Worm (Caenorhabditis elegans) whole organism, mixed stage, embryonic: ENCODE measurements around the gene vha-8.

ENCODE experiments used
- ces-1 ChIP-seq: fragments of 150-350 bp; optimal IDR thresholded peaks from 2 replicates; lab custom pipeline; 2014; ENCODE audit warnings: missing biosample characterization, missing genetic modification reagents, missing genetic modification characterization
- lin-13 ChIP-seq: fragments of 150-350 bp; optimal IDR thresholded peaks from 2 replicates; lab custom pipeline; 2014; ENCODE audit warnings: missing biosample characterization, missing genetic modification characterization
- lin-32 ChIP-seq: fragments of 200-800 bp; sonication (Bioruptor generic); optimal IDR thresholded peaks from 2 replicates; lab custom pipeline; 2018; ENCODE audit warnings: mild to moderate bottlenecking, missing genetic modification characterization, missing compliant biosample characterization
- mep-1 ChIP-seq: fragments of 150-350 bp; optimal IDR thresholded peaks from 2 replicates; lab custom pipeline; 2017; ENCODE audit warnings: missing biosample characterization, missing genetic modification reagents, missing genetic modification characterization, inconsistent platforms
- nhr-12 ChIP-seq: fragments of 150-350 bp; optimal IDR thresholded peaks from 2 replicates; lab custom pipeline; 2014; ENCODE audit warnings: missing biosample characterization, missing genetic modification characterization
- nhr-2 ChIP-seq: fragments of 150-350 bp; optimal IDR thresholded peaks from 2 replicates; lab custom pipeline; 2014; ENCODE audit warnings: missing biosample characterization, missing genetic modification characterization
- pha-4 ChIP-seq: fragments of 150-350 bp; optimal IDR thresholded peaks from 2 replicates; lab custom pipeline; 2018; ENCODE audit warnings: missing biosample characterization, missing genetic modification reagents, missing genetic modification characterization
- snpc-4 ChIP-seq: fragments of 150-350 bp; optimal IDR thresholded peaks from 2 replicates; lab custom pipeline; 2014; ENCODE audit warnings: missing biosample characterization, missing genetic modification characterization
- ztf-11 ChIP-seq: fragments of 150-350 bp; optimal IDR thresholded peaks from 2 replicates; lab custom pipeline; 2014; ENCODE audit warnings: missing biosample characterization, missing genetic modification characterization

DNA sequence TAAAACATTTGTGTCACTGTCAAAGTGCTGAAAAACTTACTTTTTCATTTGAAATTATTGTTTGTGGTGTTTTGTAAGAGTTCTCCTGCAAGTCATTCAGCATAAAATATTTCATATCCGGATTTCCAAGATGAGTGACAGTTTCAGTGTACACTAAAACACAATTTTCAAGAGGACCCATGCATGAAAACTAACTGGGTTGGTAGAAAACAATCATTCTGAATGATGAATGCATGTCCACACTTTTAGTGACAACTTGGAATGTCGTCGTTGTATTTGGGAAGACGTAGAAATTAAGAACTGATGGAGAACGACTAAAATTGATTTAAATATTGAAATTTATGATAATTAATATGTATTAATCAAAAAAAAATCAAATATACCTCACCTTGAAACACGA is 30.8 kb downstream of the vha-8 start:
- TF ChIP-seq ztf-11 (tag; lab: Kevin White, UChicago) (no peak), nhr-12 (tag; lab: Kevin White, UChicago) (no peak), pha-4 (tag; lab: Kevin White, UChicago) (no peak), lin-13 (tag; lab: Kevin White, UChicago) (no peak), snpc-4 (no peak), nhr-2 (tag; lab: Kevin White, UChicago) (no peak), mep-1 (no peak), ces-1 (GFP tag; lab: Kevin White, UChicago) (no peak), lin-32 (no peak)
